Worm (Caenorhabditis elegans): Measurements from ENCODE around the gene fip-5.

The fip-5 gene

DNA sequence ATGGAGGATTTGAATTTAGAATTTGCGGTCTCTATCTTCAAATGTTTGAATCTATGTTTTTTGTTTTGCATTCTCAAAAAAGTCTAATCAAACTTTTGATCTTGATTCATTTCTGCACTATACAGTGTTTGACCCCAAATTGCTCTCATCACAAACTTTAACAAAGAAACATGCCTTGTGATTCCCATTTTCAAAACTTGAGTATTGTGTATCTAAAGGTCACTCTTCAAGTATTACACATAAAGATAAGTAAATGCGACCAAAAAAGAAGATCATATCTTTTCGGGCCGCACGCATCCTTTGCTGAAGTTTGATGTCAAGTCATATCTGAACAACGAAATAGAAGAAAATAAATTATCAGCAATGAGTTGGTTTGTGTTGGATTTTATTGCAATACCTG, 621 bp upstream of the fip-5 start:
- TF ChIP-seq tbx-2 (tag; optimal IDR thresholded peaks at IDR 0.05) (no peak), nhr-25 (tag; optimal IDR thresholded peaks at IDR 0.05) (peak; percentile 71), nhr-23 (tag; optimal IDR thresholded peaks at IDR 0.05) (peak; percentile 82), nhr-12 (tag; optimal IDR thresholded peaks at IDR 0.05) (no peak), elt-1 (tag; optimal IDR thresholded peaks at IDR 0.05) (peak; percentile 91), elt-2 (tag; optimal IDR thresholded peaks at IDR 0.05) (no peak), ZK546.5 (tag; optimal IDR thresholded peaks at IDR 0.05) (no peak)

DNA sequence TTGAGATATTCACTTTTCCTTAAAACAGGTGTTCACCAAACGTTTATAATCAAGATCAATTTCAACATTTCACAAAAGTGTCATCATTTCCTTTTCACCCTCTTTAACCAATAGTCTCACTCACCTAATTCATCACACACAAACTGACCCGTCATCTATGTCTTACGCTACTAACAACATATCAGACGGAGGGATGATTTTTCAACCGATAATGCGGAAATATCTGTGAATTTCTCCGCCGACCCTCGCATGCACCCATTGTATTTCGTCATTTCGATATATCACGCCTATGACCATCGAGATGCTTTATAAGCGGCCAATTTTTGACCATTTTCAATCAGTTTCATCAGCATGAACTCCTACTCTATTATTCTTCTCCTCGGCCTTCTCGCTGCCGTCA, 1.6 kb downstream of the fip-5 start, which contains the start of gene fipr-21:
fipr-21 (plus strand) TSS at position 352 of the 400 bp plus-strand sequence.
- TF ChIP-seq ztf-4 (tag; optimal IDR thresholded peaks at IDR 0.05), result no peak
- no peak for TF ChIP-seq nhr-76 (tag; optimal IDR thresholded peaks at IDR 0.05)
- TF ChIP-seq nhr-23 (tag; optimal IDR thresholded peaks at IDR 0.05), result peak; percentile 81
- TF ChIP-seq ceh-9 (tag; optimal IDR thresholded peaks at IDR 0.05), result no peak
- TF ChIP-seq lin-15B (tag; optimal IDR thresholded peaks at IDR 0.05), result no peak
- TF ChIP-seq nhr-237 (tag; optimal IDR thresholded peaks at IDR 0.05), result no peak
- no peak for TF ChIP-seq fkh-2 (tag; optimal IDR thresholded peaks at IDR 0.05)
- peak; percentile 83 for TF ChIP-seq elt-1 (tag; optimal IDR thresholded peaks at IDR 0.05)
- peak; percentile 26 for TF ChIP-seq ceh-28 (tag; optimal IDR thresholded peaks at IDR 0.05)
- no peak for TF ChIP-seq nhr-67 (tag; optimal IDR thresholded peaks at IDR 0.05)
- TF ChIP-seq R02D3.7 (tag; optimal IDR thresholded peaks at IDR 0.05), result no peak
- no peak for TF ChIP-seq sea-2 (GFP tag; optimal IDR thresholded peaks at IDR 0.05)
- TF ChIP-seq nhr-43 (tag; optimal IDR thresholded peaks at IDR 0.05; ENCODE audit: poor library complexity, severe bottlenecking), result peak; percentile 32
- TF ChIP-seq nfya-1 (tag; optimal IDR thresholded peaks at IDR 0.05; ENCODE audit: insufficient read depth), result no peak
- no peak for TF ChIP-seq lin-39 (tag; optimal IDR thresholded peaks at IDR 0.05)
- TF ChIP-seq nhr-28 (tag; optimal IDR thresholded peaks at IDR 0.05), result no peak
- no peak for TF ChIP-seq hmg-11 (tag; optimal IDR thresholded peaks at IDR 0.05)
- no peak for TF ChIP-seq elt-2 (tag; optimal IDR thresholded peaks at IDR 0.05)
- TF ChIP-seq jun-1 (tag; optimal IDR thresholded peaks at IDR 0.05), result no peak
- no peak for TF ChIP-seq ztf-11 (tag; optimal IDR thresholded peaks at IDR 0.05)
- TF ChIP-seq nhr-12 (tag; optimal IDR thresholded peaks at IDR 0.05), result no peak
- TF ChIP-seq pqm-1 (tag; optimal IDR thresholded peaks at IDR 0.05), result no peak
- no peak for TF ChIP-seq ZK546.5 (tag; optimal IDR thresholded peaks at IDR 0.05)
- no peak for TF ChIP-seq snpc-4 (tag; optimal IDR thresholded peaks at IDR 0.05)
- TF ChIP-seq daf-12 (tag; optimal IDR thresholded peaks at IDR 0.05), result no peak
- TF ChIP-seq elt-3 (tag; optimal IDR thresholded peaks at IDR 0.05), result no peak
- no peak for TF ChIP-seq nhr-77 (tag; optimal IDR thresholded peaks at IDR 0.05)
- peak; percentile 81 for TF ChIP-seq nhr-25 (tag; optimal IDR thresholded peaks at IDR 0.05)
- no peak for TF ChIP-seq ceh-82 (tag; optimal IDR thresholded peaks at IDR 0.05)
- TF ChIP-seq mdl-1 (tag; optimal IDR thresholded peaks at IDR 0.05), result no peak
- no peak for TF ChIP-seq fos-1 (tag; optimal IDR thresholded peaks at IDR 0.05)
- no peak for TF ChIP-seq ceh-16 (tag; optimal IDR thresholded peaks at IDR 0.05)
- no peak for TF ChIP-seq nhr-11 (tag; optimal IDR thresholded peaks at IDR 0.05)
- TF ChIP-seq pha-4 (tag; optimal IDR thresholded peaks at IDR 0.05), result no peak

DNA sequence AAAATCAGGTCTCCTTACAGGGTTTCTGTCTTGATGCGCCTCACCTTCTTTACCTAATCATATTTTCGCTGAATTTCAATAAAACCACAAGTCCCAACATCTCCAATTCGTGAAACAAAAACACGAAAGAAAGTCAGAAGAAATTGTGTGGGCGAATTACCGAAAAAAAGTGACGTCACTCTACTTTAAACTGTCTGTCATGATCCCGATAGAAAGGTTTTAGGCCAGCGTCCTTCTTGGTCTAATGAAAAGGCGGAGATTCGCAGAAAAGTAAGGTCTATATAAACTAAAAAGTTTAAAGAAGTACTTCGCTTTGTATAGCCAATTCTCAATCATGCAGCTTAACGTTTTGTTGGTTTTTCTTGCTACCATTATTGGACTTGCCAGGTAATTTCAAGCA, 3.7 kb downstream of the fip-5 start, which contains the start of gene cnc-8:
cnc-8 (plus strand) TSS at position 307 of the 400 bp plus-strand sequence.
- TF ChIP-seq tbx-2 (tag; optimal IDR thresholded peaks at IDR 0.05) (no peak), nhr-25 (tag; optimal IDR thresholded peaks at IDR 0.05) (peak; percentile 56), nhr-23 (tag; optimal IDR thresholded peaks at IDR 0.05) (peak; percentile 69), aly-2 (tag; optimal IDR thresholded peaks at IDR 0.05) (no peak), nhr-43 (tag; optimal IDR thresholded peaks at IDR 0.05; ENCODE audit: poor library complexity, severe bottlenecking) (peak; percentile 6)

DNA sequence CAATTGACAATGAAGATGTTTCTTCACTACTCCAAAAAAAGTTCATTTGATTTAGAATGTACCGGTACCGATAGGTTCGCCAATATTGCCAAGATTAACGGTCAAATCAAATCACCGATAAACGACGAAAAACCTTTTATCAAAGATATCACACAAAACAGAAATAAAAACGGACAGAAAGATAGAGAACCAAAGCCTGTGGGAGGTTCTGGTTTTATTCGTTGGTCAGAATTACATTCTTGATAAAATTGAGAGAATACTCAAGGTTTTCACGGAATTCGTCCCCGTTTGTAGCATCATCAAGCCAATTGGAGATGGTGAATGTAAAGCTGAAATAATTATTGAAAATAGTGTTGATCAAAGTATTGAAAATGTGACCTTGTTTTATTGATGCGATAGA, 4.4 kb downstream of the fip-5 start:
- no peak for TF ChIP-seq tbx-2 (tag; optimal IDR thresholded peaks at IDR 0.05)
- no peak for TF ChIP-seq nfya-1 (tag; optimal IDR thresholded peaks at IDR 0.05; ENCODE audit: insufficient read depth)
- no peak for TF ChIP-seq nhr-28 (tag; optimal IDR thresholded peaks at IDR 0.05)
- TF ChIP-seq unc-39 (tag; optimal IDR thresholded peaks at IDR 0.05), result no peak
- no peak for TF ChIP-seq egl-27 (tag; optimal IDR thresholded peaks at IDR 0.05)
- no peak for TF ChIP-seq ztf-11 (tag; optimal IDR thresholded peaks at IDR 0.05)
- TF ChIP-seq elt-1 (tag; optimal IDR thresholded peaks at IDR 0.05), result no peak
- no peak for TF ChIP-seq unc-62 (GFP tag; optimal IDR thresholded peaks at IDR 0.05)
- TF ChIP-seq aly-2 (tag; optimal IDR thresholded peaks at IDR 0.05), result no peak
- peak; percentile 65 for TF ChIP-seq nhr-25 (tag; optimal IDR thresholded peaks at IDR 0.05)
- TF ChIP-seq elt-3 (tag; optimal IDR thresholded peaks at IDR 0.05), result peak in 1 of 3 experiments; percentile 1

Measured in whole organism, L3 larva.